Worm (Caenorhabditis elegans) whole organism, mixed stage, embryonic: ENCODE data around the gene R05H5.4.

Experiments used
- M03D4.4 ChIP-seq: sonication (generic microtip); optimal IDR thresholded peaks from 2 replicates; lab custom pipeline; 2017; ENCODE audit warnings: mild to moderate bottlenecking, missing genetic modification characterization, missing compliant biosample characterization
- bed-3 ChIP-seq: fragments of 200-800 bp; sonication (Bioruptor generic); optimal IDR thresholded peaks from 3 replicates; lab custom pipeline; 2018; ENCODE audit warnings: mild to moderate bottlenecking, missing genetic modification characterization, moderate library complexity, missing compliant biosample characterization
- blmp-1 ChIP-seq: fragments of 150-350 bp; optimal IDR thresholded peaks from 2 replicates; lab custom pipeline; 2014; ENCODE audit warnings: missing biosample characterization, missing genetic modification characterization
- ceh-39 ChIP-seq: fragments of 150-350 bp; optimal IDR thresholded peaks from 2 replicates; lab custom pipeline; 2014; ENCODE audit warnings: missing biosample characterization, missing genetic modification characterization
- ceh-43 ChIP-seq: fragments of 200-800 bp; sonication (Bioruptor generic); optimal IDR thresholded peaks from 2 replicates; lab custom pipeline; 2018; ENCODE audit warnings: mild to moderate bottlenecking, missing genetic modification characterization, moderate library complexity, missing compliant biosample characterization
- ceh-83 ChIP-seq: fragments of 200-800 bp; sonication (Bioruptor generic); optimal IDR thresholded peaks from 2 replicates; lab custom pipeline; 2018; ENCODE audit warnings: mild to moderate bottlenecking, missing genetic modification characterization, missing compliant biosample characterization
- ces-1 ChIP-seq: fragments of 150-350 bp; optimal IDR thresholded peaks from 2 replicates; lab custom pipeline; 2014; ENCODE audit warnings: missing biosample characterization, missing genetic modification reagents, missing genetic modification characterization
- cnd-1 ChIP-seq: fragments of 200-800 bp; sonication (Bioruptor generic); optimal IDR thresholded peaks from 2 replicates; lab custom pipeline; 2018; ENCODE audit warnings: mild to moderate bottlenecking, missing genetic modification characterization, missing compliant biosample characterization
- drap-1 ChIP-seq: fragments of 200-800 bp; sonication (Bioruptor generic); optimal IDR thresholded peaks from 3 replicates; lab custom pipeline; 2018; ENCODE audit warnings: mild to moderate bottlenecking, missing genetic modification characterization, missing compliant biosample characterization
- elt-1 ChIP-seq: sonication (generic microtip); optimal IDR thresholded peaks from 2 replicates; lab custom pipeline; 2017; ENCODE audit warnings: missing genetic modification characterization, mild to moderate bottlenecking, missing compliant biosample characterization, antibody characterized with exemption, moderate library complexity, borderline replicate concordance; ENCODE audit not compliant: insufficient read depth
- elt-3 ChIP-seq: fragments of 150-350 bp; optimal IDR thresholded peaks from 2 replicates; lab custom pipeline; 2014; ENCODE audit warnings: missing biosample characterization, missing genetic modification characterization
- flh-1 ChIP-seq: fragments of 200-800 bp; sonication (Bioruptor generic); optimal IDR thresholded peaks from 2 replicates; lab custom pipeline; 2018; ENCODE audit warnings: mild to moderate bottlenecking, missing genetic modification characterization, moderate library complexity, missing compliant biosample characterization
- ham-2 ChIP-seq: fragments of 200-800 bp; sonication (Bioruptor generic); optimal IDR thresholded peaks from 2 replicates; lab custom pipeline; 2018; ENCODE audit warnings: mild to moderate bottlenecking, missing genetic modification characterization, missing compliant biosample characterization
- hlh-1 ChIP-seq: fragments of 150-350 bp; optimal IDR thresholded peaks from 2 replicates; lab custom pipeline; 2014; ENCODE audit warnings: missing biosample characterization, missing genetic modification reagents, missing genetic modification characterization
- lin-13 ChIP-seq: fragments of 150-350 bp; optimal IDR thresholded peaks from 2 replicates; lab custom pipeline; 2014; ENCODE audit warnings: missing biosample characterization, missing genetic modification characterization
- lin-32 ChIP-seq: fragments of 200-800 bp; sonication (Bioruptor generic); optimal IDR thresholded peaks from 2 replicates; lab custom pipeline; 2018; ENCODE audit warnings: mild to moderate bottlenecking, missing genetic modification characterization, missing compliant biosample characterization
- lsy-2 ChIP-seq: fragments of 150-350 bp; optimal IDR thresholded peaks from 2 replicates; lab custom pipeline; 2014; ENCODE audit warnings: missing biosample characterization, missing genetic modification characterization
- mab-5 ChIP-seq: fragments of 150-350 bp; optimal IDR thresholded peaks from 2 replicates; lab custom pipeline; 2014; ENCODE audit warnings: missing biosample characterization, missing genetic modification characterization
- mep-1 ChIP-seq: fragments of 150-350 bp; optimal IDR thresholded peaks from 2 replicates; lab custom pipeline; 2017; ENCODE audit warnings: missing biosample characterization, missing genetic modification reagents, missing genetic modification characterization, inconsistent platforms
- mls-2 ChIP-seq: sonication (generic microtip); optimal IDR thresholded peaks from 2 replicates; lab custom pipeline; 2016; ENCODE audit warnings: mild to moderate bottlenecking, missing genetic modification characterization, moderate library complexity, missing compliant biosample characterization
- nhr-12 ChIP-seq: fragments of 150-350 bp; optimal IDR thresholded peaks from 2 replicates; lab custom pipeline; 2014; ENCODE audit warnings: missing biosample characterization, missing genetic modification characterization
- nhr-2 ChIP-seq: fragments of 150-350 bp; optimal IDR thresholded peaks from 2 replicates; lab custom pipeline; 2014; ENCODE audit warnings: missing biosample characterization, missing genetic modification characterization
- nhr-237 ChIP-seq: fragments of 150-350 bp; optimal IDR thresholded peaks from 2 replicates; lab custom pipeline; 2014; ENCODE audit warnings: missing biosample characterization, missing genetic modification characterization
- nhr-28 ChIP-seq: fragments of 150-350 bp; optimal IDR thresholded peaks from 2 replicates; lab custom pipeline; 2014; ENCODE audit warnings: missing biosample characterization, missing genetic modification characterization
- nhr-76 ChIP-seq: sonication (generic microtip); optimal IDR thresholded peaks from 2 replicates; lab custom pipeline; 2017; ENCODE audit warnings: missing biosample characterization, missing genetic modification characterization
- pha-4 ChIP-seq: fragments of 150-350 bp; optimal IDR thresholded peaks from 2 replicates; lab custom pipeline; 2018; ENCODE audit warnings: missing biosample characterization, missing genetic modification reagents, missing genetic modification characterization
- sem-2 ChIP-seq: fragments of 200-800 bp; sonication (Bioruptor generic); optimal IDR thresholded peaks from 2 replicates; lab custom pipeline; 2018; ENCODE audit warnings: mild to moderate bottlenecking, missing genetic modification characterization, missing compliant biosample characterization
- snpc-4 ChIP-seq: fragments of 150-350 bp; optimal IDR thresholded peaks from 2 replicates; lab custom pipeline; 2014; ENCODE audit warnings: missing biosample characterization, missing genetic modification characterization
- sptf-1 ChIP-seq: sonication (generic microtip); optimal IDR thresholded peaks from 2 replicates; lab custom pipeline; 2017; ENCODE audit warnings: mild to moderate bottlenecking, missing genetic modification characterization, moderate library complexity, missing compliant biosample characterization
- tbx-8 ChIP-seq: fragments of 200-800 bp; sonication (Bioruptor generic); optimal IDR thresholded peaks from 2 replicates; lab custom pipeline; 2018; ENCODE audit warnings: mild to moderate bottlenecking, missing genetic modification characterization, moderate library complexity, missing compliant biosample characterization
- unc-120 ChIP-seq: sonication (generic microtip); optimal IDR thresholded peaks from 2 replicates; lab custom pipeline; 2017; ENCODE audit warnings: missing genetic modification characterization, missing compliant biosample characterization; ENCODE audit not compliant: poor library complexity, severe bottlenecking
- unc-39 ChIP-seq: fragments of 150-350 bp; optimal IDR thresholded peaks from 2 replicates; lab custom pipeline; 2014; ENCODE audit warnings: missing biosample characterization, missing genetic modification characterization
- unc-62 ChIP-seq: fragments of 150-350 bp; optimal IDR thresholded peaks from 2 replicates; lab custom pipeline; 2014; ENCODE audit warnings: missing biosample characterization, missing genetic modification reagents, missing genetic modification characterization
- zip-8 ChIP-seq: fragments of 150-350 bp; optimal IDR thresholded peaks from 2 replicates; lab custom pipeline; 2014; ENCODE audit warnings: missing biosample characterization, missing genetic modification characterization
- ztf-11 ChIP-seq: fragments of 150-350 bp; optimal IDR thresholded peaks from 2 replicates; lab custom pipeline; 2014; ENCODE audit warnings: missing biosample characterization, missing genetic modification characterization

Gene R05H5.4

ce11 chrII:10168905-10169782 lies 30.7 kb downstream of the R05H5.4 start, which contains the start of gene daf-19:
TSS of gene daf-19 (minus strand) at chrII:10169346.
- TF ChIP-seq ceh-43 (GFP tag; lab: Kevin White, UChicago) (peak; percentile 42), mls-2 (peak; percentile 91), flh-1 (GFP tag; lab: Kevin White, UChicago) (no peak), nhr-237 (tag; lab: Kevin White, UChicago) (peak; percentile 42), M03D4.4 (tag; lab: Kevin White, UChicago) (peak; percentile 69), ham-2 (GFP tag; lab: Kevin White, UChicago) (peak; percentile 95), mab-5 (tag; lab: Kevin White, UChicago) (no peak), zip-8 (no peak), drap-1 (GFP tag; lab: Kevin White, UChicago) (peak; percentile 69), snpc-4 (tag; lab: Kevin White, UChicago) (no peak), nhr-28 (tag; lab: Kevin White, UChicago) (no peak), unc-39 (tag; lab: Kevin White, UChicago) (peak; percentile 8), elt-3 (tag; lab: Kevin White, UChicago) (no peak), nhr-12 (tag; lab: Kevin White, UChicago) (no peak), bed-3 (GFP tag; lab: Kevin White, UChicago) (peak; percentile 55), lsy-2 (tag; lab: Kevin White, UChicago) (peak; percentile 74), cnd-1 (tag; lab: Kevin White, UChicago) (peak; percentile 72), ceh-39 (tag; lab: Kevin White, UChicago) (peak; percentile 17), pha-4 (tag; lab: Kevin White, UChicago) (peak; percentile 36), ces-1 (GFP tag; lab: Kevin White, UChicago) (peak; percentile 60), nhr-76 (tag; lab: Kevin White, UChicago) (no peak), unc-120 (tag; lab: Kevin White, UChicago) (peak; percentile 76), blmp-1 (no peak), sem-2 (GFP tag; lab: Kevin White, UChicago) (peak; percentile 31), hlh-1 (peak; percentile 85), tbx-8 (GFP tag; lab: Kevin White, UChicago) (peak; percentile 27), unc-62 (GFP tag; lab: Kevin White, UChicago) (no peak), lin-32 (GFP tag; lab: Kevin White, UChicago) (peak; percentile 63), ceh-83 (peak; percentile 68), lin-13 (tag; lab: Kevin White, UChicago) (no peak), elt-1 (tag; lab: Kevin White, UChicago) (peak; percentile 20), ztf-11 (tag; lab: Kevin White, UChicago) (peak; percentile 63), sptf-1 (tag; lab: Kevin White, UChicago) (peak; percentile 92), nhr-2 (tag; lab: Kevin White, UChicago) (no peak), mep-1 (tag; lab: Kevin White, UChicago) (peak; percentile 55)

ce11 chrII:10167731-10168130 lies 32.1 kb downstream of the R05H5.4 start:
- TF ChIP-seq ces-1 (GFP tag; lab: Kevin White, UChicago) = peak; percentile 47
- TF ChIP-seq snpc-4 (tag; lab: Kevin White, UChicago) = no peak
- TF ChIP-seq, all 35 proteins: peak for 1

- no peak for TF ChIP-seq flh-1 (GFP tag; lab: Kevin White, UChicago)
- no peak for TF ChIP-seq ham-2 (GFP tag; lab: Kevin White, UChicago)
- TF ChIP-seq ztf-11 (tag; lab: Kevin White, UChicago) = no peak
- TF ChIP-seq bed-3 (GFP tag; lab: Kevin White, UChicago) = no peak
- TF ChIP-seq nhr-28 (tag; lab: Kevin White, UChicago) = no peak
- no peak for TF ChIP-seq mab-5 (tag; lab: Kevin White, UChicago)
- no peak for TF ChIP-seq nhr-76 (tag; lab: Kevin White, UChicago)
- TF ChIP-seq ceh-83 = no peak
- no peak for TF ChIP-seq ceh-43 (GFP tag; lab: Kevin White, UChicago)
- TF ChIP-seq unc-39 (tag; lab: Kevin White, UChicago) = no peak
- no peak for TF ChIP-seq tbx-8 (GFP tag; lab: Kevin White, UChicago)
- TF ChIP-seq snpc-4 (tag; lab: Kevin White, UChicago) = no peak
These were observed 33.4 kb downstream of the R05H5.4 start for ce11 chrII:10166365-10166764.
